Worm (Caenorhabditis elegans): ENCODE results near the gene Y4C6B.7.

The Y4C6B.7 gene

DNA sequence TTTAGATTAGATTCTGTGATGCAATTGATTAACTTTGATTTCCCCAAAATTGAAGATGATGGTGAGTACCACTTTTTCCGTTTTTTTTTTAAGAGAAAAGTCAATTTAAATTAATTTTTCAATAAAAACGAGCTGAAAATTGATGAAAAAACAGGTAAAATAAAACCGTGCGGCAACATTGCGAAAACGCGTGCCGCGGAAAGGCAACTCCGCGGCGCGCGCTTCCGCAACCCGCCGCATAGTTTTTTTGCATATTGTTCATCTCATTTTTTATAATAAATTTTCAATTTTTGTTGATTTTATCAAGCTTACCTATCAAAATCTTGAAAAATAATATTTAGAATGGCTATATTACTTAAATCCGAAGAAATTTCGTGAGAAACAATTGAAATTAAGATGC, 17.6 kb upstream of the Y4C6B.7 start (continued):
- TF ChIP-seq pqm-1 (tag; optimal IDR thresholded peaks at IDR 0.05), result no peak
- TF ChIP-seq ceh-14 (tag; optimal IDR thresholded peaks at IDR 0.05), result peak; percentile 39
- peak; percentile 41 for TF ChIP-seq pha-2 (tag; optimal IDR thresholded peaks at IDR 0.05)
- TF ChIP-seq nhr-11 (tag; optimal IDR thresholded peaks at IDR 0.05), result no peak
- no peak for TF ChIP-seq sox-2 (GFP tag; IDR thresholded peaks at IDR 0.05)
- peak; percentile 43 for TF ChIP-seq ceh-2 (tag; optimal IDR thresholded peaks at IDR 0.05)
- TF ChIP-seq ztf-16 (tag; optimal IDR thresholded peaks at IDR 0.05), result peak; percentile 21
- no peak for TF ChIP-seq ceh-9 (tag; optimal IDR thresholded peaks at IDR 0.05)
- no peak for TF ChIP-seq rnt-1 (tag; optimal IDR thresholded peaks at IDR 0.05)
- peak; percentile 72 for TF ChIP-seq ttx-3 (tag; optimal IDR thresholded peaks at IDR 0.05)
- peak; percentile 33 for TF ChIP-seq fax-1 (tag; optimal IDR thresholded peaks at IDR 0.05)

- TF ChIP-seq hlh-8 (tag; optimal IDR thresholded peaks at IDR 0.05) (no peak), hlh-13 (GFP tag; optimal IDR thresholded peaks at IDR 0.05) (no peak), ama-1 (optimal IDR thresholded peaks at IDR 0.05) (no peak), rnt-1 (tag; optimal IDR thresholded peaks at IDR 0.05) (no peak), ceh-48 (tag; optimal IDR thresholded peaks at IDR 0.05) (peak; percentile 18), fkh-10 (GFP tag; optimal IDR thresholded peaks at IDR 0.05) (no peak), lin-11 (tag; optimal IDR thresholded peaks at IDR 0.05) (no peak), unc-86 (tag; optimal IDR thresholded peaks at IDR 0.05) (no peak)
Observed at ce11 chrIV:5369414-5369813, 16.1 kb upstream of the Y4C6B.7 start, which contains the start of gene F41H10.3. TSS of gene F41H10.3 (plus strand) at chrIV:5369801.

- peak; percentile 47 for TF ChIP-seq nfya-1 (tag; optimal IDR thresholded peaks at IDR 0.05)
- TF ChIP-seq ceh-31 (tag; optimal IDR thresholded peaks at IDR 0.05), result peak; percentile 41
- TF ChIP-seq rnt-1 (tag; optimal IDR thresholded peaks at IDR 0.05), result peak; percentile 16
- peak; percentile 66 for TF ChIP-seq ceh-48 (tag; optimal IDR thresholded peaks at IDR 0.05)
- TF ChIP-seq eyg-1 (tag; optimal IDR thresholded peaks at IDR 0.05), result no peak
- peak; percentile 58 for TF ChIP-seq ceh-34 (tag; optimal IDR thresholded peaks at IDR 0.05)
- no peak for TF ChIP-seq hlh-13 (GFP tag; optimal IDR thresholded peaks at IDR 0.05)
- TF ChIP-seq fkh-6 (tag; optimal IDR thresholded peaks at IDR 0.05), result no peak
- TF ChIP-seq nhr-11 (tag; optimal IDR thresholded peaks at IDR 0.05), result no peak
- peak; percentile 13 for TF ChIP-seq syd-9 (tag; optimal IDR thresholded peaks at IDR 0.05)
- TF ChIP-seq tbx-2 (tag; optimal IDR thresholded peaks at IDR 0.05), result peak; percentile 16
- TF ChIP-seq unc-42 (tag; optimal IDR thresholded peaks at IDR 0.05), result peak; percentile 4
Observed at ce11 chrIV:5368860-5369259, 15.6 kb upstream of the Y4C6B.7 start.

DNA sequence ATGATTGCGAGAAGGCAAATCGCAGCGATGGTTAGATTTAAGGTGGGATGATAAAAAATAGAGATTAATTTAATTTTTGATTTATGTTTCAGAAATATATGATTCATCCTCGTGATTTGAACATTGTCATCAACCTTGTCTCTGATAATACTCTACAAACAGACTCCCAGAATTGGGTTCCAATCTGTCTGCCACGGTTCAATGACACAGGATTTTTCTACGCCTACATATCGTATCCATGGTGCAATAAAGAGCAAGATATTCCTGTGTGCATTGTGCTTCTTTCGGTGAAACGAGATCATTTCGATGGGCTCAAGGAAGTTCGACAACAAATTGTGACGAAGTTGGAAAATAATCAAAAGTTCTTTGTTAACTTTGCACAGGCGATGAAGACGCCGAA, 14.6 kb upstream of the Y4C6B.7 start:
- TF ChIP-seq ceh-6 (GFP tag; optimal IDR thresholded peaks at IDR 0.05), result no peak
- TF ChIP-seq ceh-24 (tag; optimal IDR thresholded peaks at IDR 0.05), result no peak
- no peak for TF ChIP-seq zip-5 (tag; optimal IDR thresholded peaks at IDR 0.05)
- TF ChIP-seq che-1 (tag; optimal IDR thresholded peaks at IDR 0.05), result no peak
- no peak for TF ChIP-seq ama-1 (optimal IDR thresholded peaks at IDR 0.05)
- no peak for TF ChIP-seq K02D7.2 (tag; optimal IDR thresholded peaks at IDR 0.05)

DNA sequence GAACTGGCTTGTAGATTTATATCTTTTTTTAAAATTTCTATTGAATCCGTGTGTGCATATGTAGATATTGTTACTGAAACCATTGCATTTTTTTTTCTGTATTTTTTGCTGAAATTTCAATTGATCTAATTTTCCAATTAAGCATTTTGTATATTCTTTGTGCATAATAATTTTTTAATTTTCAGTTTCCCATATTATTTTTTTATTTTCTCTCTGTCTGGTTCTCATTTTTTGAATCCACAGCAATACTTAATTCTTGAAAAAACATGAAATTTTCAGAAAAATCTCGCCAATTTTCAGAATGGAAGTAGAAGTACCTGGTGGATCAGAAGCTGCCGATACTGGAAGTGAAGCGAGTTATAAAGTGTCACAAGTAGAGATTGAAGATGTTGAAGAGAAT, 13.3 kb upstream of the Y4C6B.7 start, which contains the start of gene sand-1:
sand-1 (plus strand) TSS at position 301 of the 400 bp plus-strand sequence.
- TF ChIP-seq ceh-30 (tag; optimal IDR thresholded peaks at IDR 0.05), result no peak
- no peak for TF ChIP-seq pha-4 (tag; optimal IDR thresholded peaks at IDR 0.05)
- no peak for TF ChIP-seq hlh-13 (GFP tag; optimal IDR thresholded peaks at IDR 0.05)
- TF ChIP-seq ceh-9 (tag; optimal IDR thresholded peaks at IDR 0.05), result no peak
- TF ChIP-seq ceh-48 (tag; optimal IDR thresholded peaks at IDR 0.05), result no peak
- TF ChIP-seq sox-2 (GFP tag; IDR thresholded peaks at IDR 0.05), result no peak
- no peak for TF ChIP-seq unc-86 (tag; optimal IDR thresholded peaks at IDR 0.05)
- TF ChIP-seq npax-4 (tag; optimal IDR thresholded peaks at IDR 0.05), result no peak
- TF ChIP-seq elt-2 (tag; optimal IDR thresholded peaks at IDR 0.05), result no peak
- TF ChIP-seq sdc-2 (tag; optimal IDR thresholded peaks at IDR 0.05), result no peak
- no peak for TF ChIP-seq unc-55 (GFP tag; optimal IDR thresholded peaks at IDR 0.05)
- TF ChIP-seq ceh-31 (tag; optimal IDR thresholded peaks at IDR 0.05), result no peak

Data from whole organism, late embryonic.